Worm (Caenorhabditis elegans): ENCODE measurements around the gene let-413.

- TF ChIP-seq mes-2 (tag; optimal IDR thresholded peaks at IDR 0.05; ENCODE audit: poor library complexity, severe bottlenecking) (no peak), T26A8.4 (GFP tag; IDR thresholded peaks at IDR 0.05) (no peak), unc-62 (GFP tag; optimal IDR thresholded peaks at IDR 0.05 in 1 of 2) (no peak), unc-62 (tag; optimal IDR thresholded peaks at IDR 0.05) (no peak), daf-19 (GFP tag; conservative IDR thresholded peaks at IDR 0.05) (no peak), pqm-1 (tag; optimal IDR thresholded peaks at IDR 0.05) (no peak), T20F7.1 (GFP tag; optimal IDR thresholded peaks at IDR 0.05) (no peak), nhr-76 (tag; optimal IDR thresholded peaks at IDR 0.05) (no peak), zag-1 (tag; optimal IDR thresholded peaks at IDR 0.05) (no peak), egl-27 (tag; optimal IDR thresholded peaks at IDR 0.05) (no peak), lin-39 (tag; optimal IDR thresholded peaks at IDR 0.05) (no peak), ZK337.2 (GFP tag; IDR thresholded peaks at IDR 0.05) (no peak), R02D3.7 (tag; optimal IDR thresholded peaks at IDR 0.05) (no peak), php-3 (GFP tag; IDR thresholded peaks at IDR 0.05) (no peak), ceh-28 (tag; optimal IDR thresholded peaks at IDR 0.05) (no peak)
Measured at ce11 chrV:7928660-7929059, 48.9 kb downstream of the let-413 start, which contains the start of gene srsx-5.

All from whole organism, L4 larva.